Worm (Caenorhabditis elegans): Measurements from ENCODE around the gene fbxa-160.

- no peak for TF ChIP-seq skn-1 (tag; optimal IDR thresholded peaks at IDR 0.05)
- TF ChIP-seq lin-15B (tag; optimal IDR thresholded peaks at IDR 0.05), result no peak
- no peak for TF ChIP-seq ZK546.5 (tag; optimal IDR thresholded peaks at IDR 0.05)
- no peak for TF ChIP-seq mdl-1 (tag; optimal IDR thresholded peaks at IDR 0.05)
- TF ChIP-seq nhr-237 (tag; optimal IDR thresholded peaks at IDR 0.05), result no peak
- no peak for TF ChIP-seq elt-3 (tag; optimal IDR thresholded peaks at IDR 0.05)
- no peak for TF ChIP-seq nhr-43 (tag; optimal IDR thresholded peaks at IDR 0.05; ENCODE audit: poor library complexity, severe bottlenecking)
- no peak for TF ChIP-seq ceh-9 (tag; optimal IDR thresholded peaks at IDR 0.05)
These were observed 27.1 kb downstream of the fbxa-160 start, which contains the start of gene bath-46 for ce11 chrII:1597101-1598088.

All from whole organism, L3 larva.